Worm (Caenorhabditis elegans): Measurements from ENCODE around the gene ugt-19.
A peak's percentile ranks its signal among the peaks of the same experiment; 100 is the strongest.

Gene ugt-19

DNA sequence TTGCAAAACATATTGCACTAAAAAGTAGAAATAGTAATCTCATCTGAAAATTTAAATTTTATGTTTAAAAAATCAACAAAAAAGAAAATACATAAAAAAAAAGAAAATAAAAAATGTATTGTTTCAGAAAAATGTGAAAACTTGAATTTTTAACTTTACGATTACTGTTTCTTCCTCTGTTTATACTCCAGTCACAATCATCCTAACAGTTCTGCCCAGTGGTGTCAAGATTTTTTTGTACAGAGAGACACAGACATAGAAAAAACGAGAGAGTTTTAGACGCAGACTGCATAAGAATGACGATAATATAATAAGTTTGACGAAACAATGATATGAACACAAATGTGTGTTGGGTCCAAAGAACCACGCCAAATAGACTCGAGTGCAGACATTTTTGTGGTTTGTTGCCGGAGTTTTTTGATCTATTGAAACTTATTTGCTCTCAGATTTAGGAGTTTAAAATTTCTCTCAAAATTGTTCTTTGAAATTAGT is 3.8 kb upstream of the ugt-19 start, which contains the start of gene ugt-20:
Gene ugt-20, minus strand, starts transcription at position 51 of the 492 bp plus-strand sequence.
- TF ChIP-seq W03F9.2 (tag; optimal IDR thresholded peaks at IDR 0.05), result no peak
- TF ChIP-seq dao-5 (tag; optimal IDR thresholded peaks at IDR 0.05), result no peak
- TF ChIP-seq him-1 (tag; optimal IDR thresholded peaks at IDR 0.05), result no peak

DNA sequence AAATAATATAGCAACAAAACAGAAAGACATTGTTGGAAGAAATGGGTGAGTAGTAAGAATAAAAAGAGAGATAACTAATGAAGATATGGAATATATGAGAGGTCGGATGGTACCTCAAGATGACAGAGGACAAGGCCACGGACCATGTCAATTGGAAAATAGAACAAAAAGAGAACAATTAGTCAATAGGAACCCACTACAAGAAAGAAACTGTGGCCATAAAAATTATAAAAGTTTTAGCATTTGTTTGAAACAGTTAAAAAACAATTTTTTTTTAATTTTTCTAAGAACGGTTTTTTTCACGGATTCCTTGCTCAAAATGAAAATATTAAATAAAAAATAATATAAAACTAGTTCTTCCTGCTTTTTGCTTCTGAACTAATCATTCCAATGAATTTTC is 3.6 kb downstream of the ugt-19 start, which contains the start of gene cpg-20:
Gene cpg-20, minus strand, starts transcription at position 101 of the 400 bp plus-strand sequence.
- TF ChIP-seq dao-5 (tag; optimal IDR thresholded peaks at IDR 0.05) (no peak), him-1 (tag; optimal IDR thresholded peaks at IDR 0.05) (no peak), W03F9.2 (tag; optimal IDR thresholded peaks at IDR 0.05) (no peak)

DNA sequence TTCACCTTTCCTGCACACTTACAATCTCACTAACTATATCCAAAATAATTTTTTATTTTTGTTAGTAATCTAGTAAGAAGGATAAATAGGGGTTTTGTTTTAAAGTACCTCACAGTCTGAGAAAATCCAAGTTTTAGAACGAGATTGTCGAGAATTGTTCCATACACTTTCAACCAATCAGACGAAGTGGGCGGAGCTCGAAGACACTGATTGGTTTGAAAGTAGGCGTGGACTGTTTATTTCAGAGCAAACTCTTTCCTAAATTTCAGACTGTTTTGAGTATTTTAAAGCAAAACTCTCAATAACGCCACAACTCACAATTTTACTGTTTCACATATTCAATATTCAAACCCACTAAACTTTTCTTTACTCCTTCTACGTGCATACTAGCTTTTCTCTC is 8.7 kb downstream of the ugt-19 start:
- TF ChIP-seq W03F9.2 (tag; optimal IDR thresholded peaks at IDR 0.05) (no peak), him-1 (tag; optimal IDR thresholded peaks at IDR 0.05) (no peak), dao-5 (tag; optimal IDR thresholded peaks at IDR 0.05) (no peak)

DNA sequence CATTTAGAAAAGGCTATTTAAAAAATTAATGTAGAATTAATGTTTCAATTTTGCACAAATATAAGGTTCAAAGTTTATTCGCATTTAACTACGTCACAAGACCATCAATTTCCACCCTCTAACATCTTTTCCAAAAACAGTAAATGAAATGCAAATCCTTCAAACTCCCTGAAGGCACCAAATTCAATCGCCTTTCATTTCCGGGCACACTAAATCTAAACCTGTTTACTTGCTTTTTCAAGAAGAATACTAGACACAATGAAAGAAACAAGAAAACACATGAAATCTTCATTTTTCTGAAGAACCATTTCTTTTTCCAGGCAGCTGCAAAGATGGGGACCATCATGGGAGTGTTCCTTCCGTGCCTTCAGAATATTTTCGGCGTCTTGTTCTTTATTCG is 14.6 kb downstream of the ugt-19 start:
- TF ChIP-seq him-1 (tag; optimal IDR thresholded peaks at IDR 0.05) (no peak), dao-5 (tag; optimal IDR thresholded peaks at IDR 0.05) (no peak), W03F9.2 (tag; optimal IDR thresholded peaks at IDR 0.05) (no peak)

- TF ChIP-seq dao-5 (tag; optimal IDR thresholded peaks at IDR 0.05) (no peak), W03F9.2 (tag; optimal IDR thresholded peaks at IDR 0.05) (no peak), him-1 (tag; optimal IDR thresholded peaks at IDR 0.05) (no peak)
Observed at ce11 chrIV:6064657-6065056, 15.1 kb downstream of the ugt-19 start.

- TF ChIP-seq him-1 (tag; optimal IDR thresholded peaks at IDR 0.05), result no peak
- TF ChIP-seq dao-5 (tag; optimal IDR thresholded peaks at IDR 0.05), result no peak
- TF ChIP-seq W03F9.2 (tag; optimal IDR thresholded peaks at IDR 0.05), result no peak
Observed at ce11 chrIV:6062078-6062477, 17.7 kb downstream of the ugt-19 start.

- TF ChIP-seq him-1 (tag; optimal IDR thresholded peaks at IDR 0.05) (peak; percentile 53), dao-5 (tag; optimal IDR thresholded peaks at IDR 0.05) (no peak)
Observed at ce11 chrIV:6060912-6061311, 18.8 kb downstream of the ugt-19 start.

- TF ChIP-seq him-1 (tag; optimal IDR thresholded peaks at IDR 0.05) (no peak), W03F9.2 (tag; optimal IDR thresholded peaks at IDR 0.05) (no peak), dao-5 (tag; optimal IDR thresholded peaks at IDR 0.05) (no peak)
Observed at ce11 chrIV:6059702-6060101, 20.1 kb downstream of the ugt-19 start.

DNA sequence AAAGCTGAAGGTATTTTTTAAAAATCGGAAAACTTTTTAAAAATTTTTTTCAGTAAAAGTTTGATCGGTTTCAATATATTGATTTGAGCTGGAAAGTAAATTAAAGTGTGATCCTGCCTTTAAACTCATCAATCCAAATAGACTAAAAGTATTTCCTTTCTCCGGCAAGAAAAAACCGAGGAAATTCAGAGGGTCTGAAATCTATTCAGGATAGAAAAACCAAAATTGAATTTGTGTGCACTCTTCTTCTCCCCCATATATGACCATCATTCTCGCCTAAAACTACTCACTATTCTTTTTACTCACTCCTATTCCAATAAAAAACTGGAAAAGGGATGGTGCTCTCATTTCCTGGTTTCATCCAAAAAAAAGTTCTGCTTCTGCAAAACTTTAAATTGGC is 24.9 kb downstream of the ugt-19 start:
- TF ChIP-seq dao-5 (tag; optimal IDR thresholded peaks at IDR 0.05) (no peak), him-1 (tag; optimal IDR thresholded peaks at IDR 0.05) (no peak), W03F9.2 (tag; optimal IDR thresholded peaks at IDR 0.05) (no peak)

DNA sequence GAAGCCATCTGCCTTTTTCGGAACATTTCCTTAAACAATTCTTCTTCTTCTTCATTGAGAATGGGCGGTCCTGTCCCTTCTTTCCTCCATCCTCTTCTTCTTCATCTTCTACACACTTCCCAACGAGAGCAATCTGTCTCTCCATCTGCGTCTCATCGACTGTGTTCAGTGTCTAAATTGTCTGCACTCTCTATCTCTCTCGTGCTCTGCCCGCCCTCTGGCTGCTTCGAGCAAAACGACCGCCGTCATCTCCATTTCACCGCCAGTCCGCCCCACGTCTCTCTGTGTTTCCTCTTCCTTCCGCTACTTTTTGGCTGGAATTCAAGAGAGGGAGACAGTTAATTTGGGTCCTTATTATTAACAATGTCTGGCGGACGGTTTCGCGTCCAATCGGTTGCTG is 26.3 kb downstream of the ugt-19 start:
- TF ChIP-seq W03F9.2 (tag; optimal IDR thresholded peaks at IDR 0.05) (no peak), dao-5 (tag; optimal IDR thresholded peaks at IDR 0.05) (no peak), him-1 (tag; optimal IDR thresholded peaks at IDR 0.05) (no peak)

DNA sequence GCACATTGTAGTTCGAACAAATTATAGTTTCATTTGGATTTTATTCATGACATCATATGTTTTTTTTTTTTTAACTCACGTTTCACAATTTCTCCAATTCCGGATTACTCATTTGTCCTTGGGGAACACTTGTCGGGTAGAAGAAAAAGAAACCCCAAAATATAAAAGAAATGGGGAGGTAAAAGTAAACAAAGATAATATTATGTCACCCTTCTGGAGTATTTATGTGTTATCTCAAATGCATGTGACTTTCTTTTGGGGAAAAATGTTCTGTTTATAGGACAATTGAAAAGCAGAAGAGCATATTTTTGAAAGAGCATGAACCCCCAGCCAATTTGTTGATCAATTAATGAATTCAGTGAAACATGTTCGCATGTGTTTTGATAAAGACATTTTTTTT is 27.9 kb downstream of the ugt-19 start:
- TF ChIP-seq dao-5 (tag; optimal IDR thresholded peaks at IDR 0.05) (no peak), him-1 (tag; optimal IDR thresholded peaks at IDR 0.05) (no peak), W03F9.2 (tag; optimal IDR thresholded peaks at IDR 0.05) (no peak)

DNA sequence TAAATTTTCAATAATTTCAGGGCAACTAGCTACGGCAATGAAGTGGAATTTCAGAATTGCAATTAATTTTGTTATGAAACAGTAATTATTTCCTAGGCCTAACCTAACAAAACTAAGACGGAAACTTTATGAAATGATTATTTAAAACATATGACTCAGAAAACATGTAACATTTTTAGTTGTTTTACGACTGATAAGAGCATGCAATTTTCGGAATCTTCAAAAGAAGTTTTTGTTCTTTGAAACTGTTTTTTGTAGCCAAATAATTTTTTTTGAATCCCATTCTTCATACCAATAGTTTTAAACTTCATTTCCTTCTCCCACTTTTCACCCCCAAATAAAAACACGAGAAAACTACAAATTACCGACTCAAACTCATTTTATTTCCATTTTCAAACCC is 30.7 kb downstream of the ugt-19 start:
- TF ChIP-seq W03F9.2 (tag; optimal IDR thresholded peaks at IDR 0.05), result no peak
- no peak for TF ChIP-seq dao-5 (tag; optimal IDR thresholded peaks at IDR 0.05)
- no peak for TF ChIP-seq him-1 (tag; optimal IDR thresholded peaks at IDR 0.05)

DNA sequence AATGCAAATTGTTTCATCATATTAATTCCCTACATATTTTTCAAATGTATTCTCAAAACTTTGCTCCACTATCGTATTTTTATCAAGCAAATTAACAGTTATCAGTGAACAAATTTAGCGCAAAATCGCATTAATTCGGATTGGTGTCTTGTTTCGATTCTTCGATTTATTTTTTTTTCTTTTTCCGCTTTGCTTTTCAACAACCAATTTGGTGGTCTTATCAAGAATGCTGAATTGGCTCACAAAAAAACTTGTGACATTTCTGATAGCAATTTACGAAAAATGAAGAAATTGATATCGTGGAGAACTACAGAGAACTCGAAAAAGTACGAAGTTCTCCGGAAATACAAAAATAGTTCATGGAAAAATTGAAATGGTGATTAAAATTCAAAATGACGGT is 31.3 kb downstream of the ugt-19 start:
- no peak for TF ChIP-seq him-1 (tag; optimal IDR thresholded peaks at IDR 0.05)
- TF ChIP-seq W03F9.2 (tag; optimal IDR thresholded peaks at IDR 0.05), result no peak
- no peak for TF ChIP-seq dao-5 (tag; optimal IDR thresholded peaks at IDR 0.05)

ce11 chrIV:6047164-6047727 is 32.5 kb downstream of the ugt-19 start:
- TF ChIP-seq him-1 (tag; optimal IDR thresholded peaks at IDR 0.05) (no peak), W03F9.2 (tag; optimal IDR thresholded peaks at IDR 0.05) (no peak), dao-5 (tag; optimal IDR thresholded peaks at IDR 0.05) (no peak)

DNA sequence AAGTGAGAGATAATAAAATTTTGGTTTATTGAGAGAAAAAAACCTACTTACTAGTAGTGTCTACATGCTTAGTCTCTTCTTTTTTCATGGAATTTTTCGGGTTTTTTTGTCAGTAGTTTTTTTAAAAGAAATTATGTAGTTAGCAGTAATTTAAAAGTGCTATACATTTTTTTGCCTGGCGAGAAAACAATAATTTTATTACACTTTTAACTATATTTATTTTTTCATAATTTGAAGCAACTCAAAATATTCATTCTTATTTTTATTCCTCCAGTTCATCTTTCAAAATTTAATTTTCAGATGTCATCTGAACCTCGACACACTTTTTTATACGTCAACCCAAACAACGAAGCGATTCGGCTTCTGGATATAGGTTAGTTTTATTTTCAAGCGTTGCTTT is 39.1 kb downstream of the ugt-19 start, which contains the start of gene kcc-2:
Gene kcc-2, plus strand, starts transcription at position 301 of the 400 bp plus-strand sequence.
- no peak for TF ChIP-seq dao-5 (tag; optimal IDR thresholded peaks at IDR 0.05)
- TF ChIP-seq W03F9.2 (tag; optimal IDR thresholded peaks at IDR 0.05), result no peak
- TF ChIP-seq him-1 (tag; optimal IDR thresholded peaks at IDR 0.05), result no peak

Measured in whole organism, L4/young adult.